Fruit fly (Drosophila melanogaster) whole organism, prepupa: ENCODE results near the gene CG31778.

ENCODE experiments used
- CG10631 ChIP-seq: fragments of 200-800 bp; sonication (Bioruptor generic); optimal IDR thresholded peaks from 2 replicates; lab custom pipeline; 2016; ENCODE audit warnings: missing biosample characterization, missing genetic modification characterization
- CG10669 ChIP-seq: fragments of 200-800 bp; sonication (Bioruptor generic); optimal IDR thresholded peaks from 3 replicates; lab custom pipeline; 2018; ENCODE audit warnings: missing biosample characterization, mild to moderate bottlenecking, missing genetic modification characterization, moderate library complexity
- CG11294 ChIP-seq: fragments of 200-800 bp; sonication (Bioruptor generic); IDR thresholded peaks from 2 replicates; pipeline ENCODE4 v1.3.6; 2022; ENCODE audit warnings: missing biosample characterization, missing genetic modification characterization
- CG6792 ChIP-seq: fragments of 200-800 bp; sonication (Bioruptor generic); optimal IDR thresholded peaks from 3 replicates; lab custom pipeline; 2016; ENCODE audit warnings: missing biosample characterization, missing genetic modification characterization
- CG6854 ChIP-seq: fragments of 200-800 bp; sonication (Bioruptor generic); optimal IDR thresholded peaks from 2 replicates; lab custom pipeline; 2017; ENCODE audit warnings: missing biosample characterization, mild to moderate bottlenecking, missing genetic modification characterization
- pdm3 ChIP-seq: fragments of 200-800 bp; sonication (Bioruptor generic); optimal IDR thresholded peaks from 3 replicates; lab custom pipeline; 2016; ENCODE audit warnings: missing biosample characterization, missing genetic modification characterization
- svp ChIP-seq: fragments of 200-800 bp; sonication (Bioruptor generic); peaks from one replicate; lab custom pipeline; 2016; ENCODE audit warnings: missing biosample characterization, missing genetic modification characterization

DNA sequence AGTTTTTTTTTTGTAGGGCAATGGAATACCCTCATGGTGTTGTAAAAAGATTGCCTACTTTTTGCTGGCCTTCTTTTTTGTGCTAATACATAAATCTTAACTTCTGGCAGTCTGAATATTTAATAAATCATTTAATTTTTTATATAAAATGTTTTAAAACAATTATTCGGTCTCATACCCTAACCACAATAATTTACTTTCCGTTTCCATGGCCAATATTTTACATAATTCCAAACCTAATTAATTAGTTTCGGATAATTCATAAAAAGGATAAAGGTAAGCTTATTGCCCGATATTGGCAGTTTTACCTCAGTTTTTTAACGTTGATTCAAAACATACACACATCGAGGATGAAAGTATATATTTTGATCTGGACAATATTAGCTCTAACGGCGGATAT, 5.4 kb downstream of the CG31778 start, which contains the start of gene CG42465:
- TF ChIP-seq svp (GFP tag; lab: Kevin White, UChicago) (no peak), CG10669 (no peak), CG11294 (GFP tag; lab: Robert Waterston, UW) (no peak), CG10631 (GFP tag; lab: Kevin White, UChicago) (no peak), CG6792 (GFP tag; lab: Kevin White, UChicago) (no peak), CG6854 (no peak), pdm3 (no peak)
